2 fruit fly cellular contexts compared by ENCODE assay signal in the genomic region with DNA sequence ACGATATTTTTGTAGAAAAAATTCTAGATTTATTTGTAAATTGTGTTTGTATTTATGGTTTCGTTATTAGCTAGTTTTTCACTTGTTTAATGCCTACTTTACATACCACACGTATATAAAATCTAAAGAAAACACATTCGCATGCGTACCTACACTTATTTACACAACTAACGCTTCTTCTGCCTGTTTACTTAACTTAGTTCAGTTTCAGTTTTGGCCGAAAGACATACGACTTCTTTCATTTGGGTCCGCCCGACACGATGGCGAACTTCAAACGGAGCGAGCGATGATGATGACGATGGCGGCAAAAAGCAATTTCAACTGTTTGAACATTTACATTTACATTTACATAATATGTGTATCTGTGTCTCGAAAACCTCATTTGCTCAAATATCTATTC.
TF ChIP-seq lines count a peak whose summit lies in the region.

No protein-coding gene starts in this region.

- TF ChIP-seq CTCF in whole organism, embryonic (GFP tag; optimal IDR thresholded peaks at IDR 0.05; lab: Kevin White, UChicago): no peak

TF ChIP-seq in whole organism, embryonic, 481 proteins besides CTCF, POLR2A, EP300 and RAD21 (continues in another document):
- TF ChIP-seq disco-r (GFP tag; optimal IDR thresholded peaks at IDR 0.05; lab: Kevin White, UChicago): no peak
- TF ChIP-seq Opbp (GFP tag; IDR thresholded peaks at IDR 0.05; lab: Robert Waterston, UW; ENCODE audit: partially characterized antibody): no peak
- TF ChIP-seq emc (GFP tag; optimal IDR thresholded peaks at IDR 0.05; lab: Kevin White, UChicago): no peak
- no peak for TF ChIP-seq MESR4 (GFP tag; optimal IDR thresholded peaks at IDR 0.05; lab: Kevin White, UChicago)
- TF ChIP-seq sug (tag; optimal IDR thresholded peaks at IDR 0.05; lab: Kevin White, UChicago): no peak
- no peak for TF ChIP-seq trem (tag; optimal IDR thresholded peaks at IDR 0.05; lab: Kevin White, UChicago)
- TF ChIP-seq ATbp (GFP tag; optimal IDR thresholded peaks at IDR 0.05; lab: Kevin White, UChicago): no peak
- TF ChIP-seq sens (GFP tag; lab: Kevin White, UChicago): peak; percentile 60
- no peak for TF ChIP-seq gce (GFP tag; IDR thresholded peaks at IDR 0.05; lab: Robert Waterston, UW)
- TF ChIP-seq CG14860 (GFP tag; IDR thresholded peaks at IDR 0.05; lab: Robert Waterston, UW; ENCODE audit: partially characterized antibody): no peak
- no peak for TF ChIP-seq jing (GFP tag; optimal IDR thresholded peaks at IDR 0.05; lab: Kevin White, UChicago)
- no peak for TF ChIP-seq GATAe (GFP tag; conservative IDR thresholded peaks at IDR 0.05; lab: Robert Waterston, UW)
- TF ChIP-seq cas (GFP tag; IDR thresholded peaks at IDR 0.05; lab: Robert Waterston, UW): no peak
- TF ChIP-seq unpg (GFP tag; optimal IDR thresholded peaks at IDR 0.05; lab: Kevin White, UChicago): no peak
- no peak for TF ChIP-seq CG1792 (GFP tag; optimal IDR thresholded peaks at IDR 0.05; lab: Kevin White, UChicago)
- no peak for TF ChIP-seq CG11398 (GFP tag; optimal IDR thresholded peaks at IDR 0.05; lab: Kevin White, UChicago)
- TF ChIP-seq nmo (GFP tag; optimal IDR thresholded peaks at IDR 0.05; lab: Kevin White, UChicago): no peak
- TF ChIP-seq mld (GFP tag; IDR thresholded peaks at IDR 0.05; lab: Robert Waterston, UW; ENCODE audit: partially characterized antibody): no peak
- peak; percentile 53; the same call in 1 of the 2 replicates for TF ChIP-seq Atf6 (GFP tag; IDR thresholded peaks at IDR 0.05; lab: Robert Waterston, UW)
- TF ChIP-seq tap (tag; optimal IDR thresholded peaks at IDR 0.05; lab: Kevin White, UChicago): no peak
- TF ChIP-seq CG3726 (GFP tag; IDR thresholded peaks at IDR 0.05; lab: Robert Waterston, UW): no peak
- peak; percentile 7 for TF ChIP-seq lab (GFP tag; optimal IDR thresholded peaks at IDR 0.05; lab: Kevin White, UChicago)
- no peak for TF ChIP-seq CG10462 (GFP tag; optimal IDR thresholded peaks at IDR 0.05; lab: Kevin White, UChicago)
- no peak for TF ChIP-seq CG2712 (tag; optimal IDR thresholded peaks at IDR 0.05; lab: Kevin White, UChicago)
- no peak for TF ChIP-seq Ets97D (GFP tag; optimal IDR thresholded peaks at IDR 0.05; lab: Kevin White, UChicago)
- no peak for TF ChIP-seq CG10366 (GFP tag; IDR thresholded peaks at IDR 0.05; lab: Robert Waterston, UW)
- TF ChIP-seq btn (GFP tag; optimal IDR thresholded peaks at IDR 0.05; lab: Kevin White, UChicago): no peak
- TF ChIP-seq Hmr (GFP tag; optimal IDR thresholded peaks at IDR 0.05; lab: Kevin White, UChicago): peak; percentile 24
- TF ChIP-seq Deaf1 (tag; optimal IDR thresholded peaks at IDR 0.05; lab: Kevin White, UChicago): no peak
- TF ChIP-seq CG8944 (GFP tag; optimal IDR thresholded peaks at IDR 0.05; lab: Kevin White, UChicago): no peak
- TF ChIP-seq ken (GFP tag; IDR thresholded peaks at IDR 0.05; lab: Robert Waterston, UW): no peak
- no peak for TF ChIP-seq CG9215 (GFP tag; IDR thresholded peaks at IDR 0.05; lab: Robert Waterston, UW)
- TF ChIP-seq CG10267 (tag; optimal IDR thresholded peaks at IDR 0.05; lab: Kevin White, UChicago): no peak
- no peak for TF ChIP-seq salm (tag; optimal IDR thresholded peaks at IDR 0.05; lab: Kevin White, UChicago)
- no peak for TF ChIP-seq Side (GFP tag; optimal IDR thresholded peaks at IDR 0.05; lab: Kevin White, UChicago)
- no peak for TF ChIP-seq CG33213 (GFP tag; optimal IDR thresholded peaks at IDR 0.05; lab: Kevin White, UChicago)
- TF ChIP-seq psq (GFP tag; optimal IDR thresholded peaks at IDR 0.05; lab: Kevin White, UChicago): no peak
- TF ChIP-seq HHEX (GFP tag; optimal IDR thresholded peaks at IDR 0.05; lab: Kevin White, UChicago): no peak
- no peak for TF ChIP-seq CG15011 (GFP tag; optimal IDR thresholded peaks at IDR 0.05; lab: Kevin White, UChicago)
- TF ChIP-seq CG2875 (GFP tag; optimal IDR thresholded peaks at IDR 0.05; lab: Kevin White, UChicago): no peak
- no peak for TF ChIP-seq CG11695 (GFP tag; IDR thresholded peaks at IDR 0.05; lab: Robert Waterston, UW)
- no peak for TF ChIP-seq CG5245 (GFP tag; optimal IDR thresholded peaks at IDR 0.05; lab: Kevin White, UChicago)
- TF ChIP-seq CG1602 (GFP tag; optimal IDR thresholded peaks at IDR 0.05; lab: Kevin White, UChicago): no peak
- no peak for TF ChIP-seq bigmax (GFP tag; optimal IDR thresholded peaks at IDR 0.05; lab: Kevin White, UChicago)
- TF ChIP-seq CG10654 (GFP tag; optimal IDR thresholded peaks at IDR 0.05; lab: Kevin White, UChicago): no peak
- TF ChIP-seq bowl (GFP tag; IDR thresholded peaks at IDR 0.05; lab: Robert Waterston, UW): no peak

TF ChIP-seq in whole organism, prepupa, 60 proteins besides CTCF, POLR2A, EP300 and RAD21:
- no peak for TF ChIP-seq CG6163 (GFP tag; IDR thresholded peaks at IDR 0.05; lab: Robert Waterston, UW)
- peak; percentile 32 for TF ChIP-seq fkh (GFP tag; optimal IDR thresholded peaks at IDR 0.05; lab: Kevin White, UChicago)
